Fruit fly (Drosophila melanogaster) whole organism, adult: ENCODE measurements around the gene CG14034.

Experiments used
- CG11617 ChIP-seq: fragments of 200-800 bp; sonication (Bioruptor generic); optimal IDR thresholded peaks from 2 replicates; lab custom pipeline; 2017; ENCODE audit warnings: mild to moderate bottlenecking, missing biosample characterization, missing genetic modification reagents, missing genetic modification characterization
- CG12768 ChIP-seq: fragments of 200-800 bp; sonication (Bioruptor generic); optimal IDR thresholded peaks from 2 replicates; lab custom pipeline; 2017; ENCODE audit warnings: missing biosample characterization, missing genetic modification characterization, mild to moderate bottlenecking, moderate library complexity, missing genetic modification reagents
- CG14711 ChIP-seq: fragments of 200-800 bp; sonication (Bioruptor generic); optimal IDR thresholded peaks from 2 replicates; lab custom pipeline; 2018; ENCODE audit warnings: missing biosample characterization, mild to moderate bottlenecking, missing genetic modification characterization, moderate library complexity
- CG1620 ChIP-seq: fragments of 200-800 bp; sonication (Bioruptor generic); optimal IDR thresholded peaks from 2 replicates; lab custom pipeline; 2016; ENCODE audit warnings: missing biosample characterization, missing genetic modification characterization
- CG33017 ChIP-seq: fragments of 200-800 bp; sonication (Bioruptor generic); optimal IDR thresholded peaks from 2 replicates; lab custom pipeline; 2018; ENCODE audit warnings: missing biosample characterization, mild to moderate bottlenecking, missing genetic modification characterization, moderate library complexity
- CG5204 ChIP-seq: fragments of 200-800 bp; sonication (Bioruptor generic); optimal IDR thresholded peaks from 2 replicates; lab custom pipeline; 2016; ENCODE audit warnings: missing biosample characterization, missing genetic modification characterization
- CG7045 ChIP-seq: fragments of 200-800 bp; sonication (Bioruptor generic); optimal IDR thresholded peaks from 2 replicates; lab custom pipeline; 2017; ENCODE audit warnings: missing biosample characterization, mild to moderate bottlenecking, missing genetic modification characterization
- CG7101 ChIP-seq: fragments of 200-800 bp; sonication (Bioruptor generic); optimal IDR thresholded peaks from 2 replicates; lab custom pipeline; 2018; ENCODE audit warnings: missing biosample characterization, mild to moderate bottlenecking, missing genetic modification characterization, moderate library complexity
- Clk ChIP-seq: fragments of 200-800 bp; sonication (Bioruptor generic); optimal IDR thresholded peaks from 2 replicates; lab custom pipeline; 2017; ENCODE audit warnings: missing biosample characterization, missing genetic modification characterization
- Crg-1 ChIP-seq: fragments of 200-800 bp; sonication (Bioruptor generic); optimal IDR thresholded peaks from 2 replicates; lab custom pipeline; 2016; ENCODE audit warnings: missing biosample characterization, missing genetic modification characterization
- Hr96 ChIP-seq: fragments of 200-800 bp; sonication (Bioruptor generic); optimal IDR thresholded peaks from 2 replicates; lab custom pipeline; 2016; ENCODE audit warnings: missing biosample characterization, missing genetic modification characterization
- Mnt ChIP-seq: fragments of 200-800 bp; sonication (Bioruptor generic); optimal IDR thresholded peaks from 2 replicates; lab custom pipeline; 2016; ENCODE audit warnings: missing biosample characterization, mild to moderate bottlenecking, missing genetic modification characterization
- bab1 ChIP-seq: fragments of 200-800 bp; sonication (Bioruptor generic); optimal IDR thresholded peaks from 3 replicates; lab custom pipeline; 2019; ENCODE audit warnings: missing biosample characterization, mild to moderate bottlenecking, missing genetic modification characterization, moderate library complexity
- cic ChIP-seq: fragments of 200-800 bp; sonication (Bioruptor generic); optimal IDR thresholded peaks from 2 replicates; lab custom pipeline; 2017; ENCODE audit warnings: missing biosample characterization, mild to moderate bottlenecking, missing genetic modification characterization, moderate library complexity
- cnc ChIP-seq, 2 experiments: fragments of >200 bp; optimal IDR thresholded peaks; 2 replicates each; lab custom pipeline; 2017
- kay ChIP-seq: fragments of 200-800 bp; sonication (Bioruptor generic); peaks from one replicate; lab custom pipeline; 2016; ENCODE audit warnings: missing biosample characterization, missing genetic modification characterization, borderline replicate concordance
- ovo ChIP-seq: fragments of 200-800 bp; sonication (Bioruptor generic); optimal IDR thresholded peaks from 2 replicates; lab custom pipeline; 2016; ENCODE audit warnings: missing biosample characterization, missing genetic modification characterization
- pad ChIP-seq: fragments of 200-800 bp; sonication (Bioruptor generic); optimal IDR thresholded peaks from 3 replicates; lab custom pipeline; 2017; ENCODE audit warnings: missing biosample characterization, missing genetic modification characterization, mild to moderate bottlenecking, moderate library complexity, missing genetic modification reagents
- tj ChIP-seq: fragments of 200-800 bp; sonication (Bioruptor generic); optimal IDR thresholded peaks from 3 replicates; lab custom pipeline; 2017; ENCODE audit warnings: missing biosample characterization, mild to moderate bottlenecking, missing genetic modification characterization, moderate library complexity
- toe ChIP-seq: fragments of 200-800 bp; sonication (Bioruptor generic); optimal IDR thresholded peaks from 2 replicates; lab custom pipeline; 2016; ENCODE audit warnings: missing biosample characterization, missing genetic modification characterization

Gene CG14034

dm6 chr2L:5236346-5236809 is 20.0 kb upstream of the CG14034 start:
- no peak for TF ChIP-seq cic
- no peak for TF ChIP-seq bab1 (GFP tag; lab: Kevin White, UChicago)
- TF ChIP-seq CG11617 (GFP tag; lab: Kevin White, UChicago): no peak
- TF ChIP-seq Crg-1 (GFP tag; lab: Kevin White, UChicago): no peak
- TF ChIP-seq pad: no peak
- no peak for TF ChIP-seq CG7045 (GFP tag; lab: Kevin White, UChicago)
- TF ChIP-seq Clk: no peak
- TF ChIP-seq tj (GFP tag; lab: Kevin White, UChicago): no peak
- TF ChIP-seq Hr96 (GFP tag; lab: Kevin White, UChicago): no peak
- TF ChIP-seq ovo: no peak
- TF ChIP-seq CG5204 (GFP tag; lab: Kevin White, UChicago): no peak
- TF ChIP-seq CG12768: no peak

DNA sequence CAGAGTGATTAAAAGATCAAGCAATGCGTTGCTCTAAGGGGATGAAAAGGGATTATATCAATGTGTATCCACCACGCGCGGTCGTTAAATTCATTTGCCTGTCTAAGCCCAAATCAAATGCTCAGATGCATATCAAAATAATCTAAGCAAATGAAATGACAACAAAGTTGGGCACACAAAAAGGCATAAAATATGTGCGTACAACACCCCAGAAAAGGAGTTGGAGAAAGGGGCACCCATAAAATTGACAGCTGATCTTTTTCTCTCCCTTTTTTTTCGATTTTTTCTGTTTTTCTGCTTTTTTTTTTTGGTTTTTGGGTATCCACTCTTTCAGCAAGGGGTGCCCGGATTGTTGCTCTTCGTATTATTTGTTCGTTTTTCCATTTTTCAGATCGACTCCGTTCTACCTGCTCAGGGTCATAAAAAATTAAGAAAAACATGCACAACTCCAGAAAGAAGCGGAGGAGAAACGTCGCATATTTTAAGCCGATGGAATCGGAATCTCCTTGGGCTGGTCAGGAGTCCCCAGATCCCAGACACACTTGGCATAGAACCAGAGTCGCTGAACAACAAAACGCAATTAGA is 18.5 kb upstream of the CG14034 start:
- TF ChIP-seq Mnt (GFP tag; lab: Kevin White, UChicago) (no peak), cnc (optimal IDR thresholded peaks at IDR 0.05; lab: Kevin White, UChicago) (no peak), CG33017 (tag; lab: Kevin White, UChicago) (no peak), tj (GFP tag; lab: Kevin White, UChicago) (no peak), CG12768 (no peak), CG1620 (no peak)

- TF ChIP-seq Crg-1 (GFP tag; lab: Kevin White, UChicago): peak; percentile 2
- TF ChIP-seq cic: peak; percentile 87
- TF ChIP-seq kay (GFP tag; lab: Kevin White, UChicago): peak; percentile 84
- no peak for TF ChIP-seq CG14711
- TF ChIP-seq Clk: peak; percentile 33
- TF ChIP-seq Mnt (GFP tag; lab: Kevin White, UChicago): peak; percentile 64
- TF ChIP-seq CG7101: no peak
- TF ChIP-seq bab1 (GFP tag; lab: Kevin White, UChicago): no peak
- no peak for TF ChIP-seq CG11617 (GFP tag; lab: Kevin White, UChicago)
- no peak for TF ChIP-seq CG7045 (GFP tag; lab: Kevin White, UChicago)
- no peak for TF ChIP-seq ovo
- TF ChIP-seq Hr96 (GFP tag; lab: Kevin White, UChicago): no peak
- peak; percentile 32 for TF ChIP-seq CG12768
- peak; percentile 28 for TF ChIP-seq CG33017 (tag; lab: Kevin White, UChicago)
- no peak for TF ChIP-seq cnc (optimal IDR thresholded peaks at IDR 0.05; lab: Kevin White, UChicago)
- no peak for TF ChIP-seq CG5204 (GFP tag; lab: Kevin White, UChicago)
- TF ChIP-seq pad: no peak
- TF ChIP-seq toe (GFP tag; lab: Kevin White, UChicago): no peak
- peak; percentile 96 for TF ChIP-seq tj (GFP tag; lab: Kevin White, UChicago)
- TF ChIP-seq CG1620: no peak
Measured at dm6 chr2L:5232967-5233909, 16.9 kb upstream of the CG14034 start.

DNA sequence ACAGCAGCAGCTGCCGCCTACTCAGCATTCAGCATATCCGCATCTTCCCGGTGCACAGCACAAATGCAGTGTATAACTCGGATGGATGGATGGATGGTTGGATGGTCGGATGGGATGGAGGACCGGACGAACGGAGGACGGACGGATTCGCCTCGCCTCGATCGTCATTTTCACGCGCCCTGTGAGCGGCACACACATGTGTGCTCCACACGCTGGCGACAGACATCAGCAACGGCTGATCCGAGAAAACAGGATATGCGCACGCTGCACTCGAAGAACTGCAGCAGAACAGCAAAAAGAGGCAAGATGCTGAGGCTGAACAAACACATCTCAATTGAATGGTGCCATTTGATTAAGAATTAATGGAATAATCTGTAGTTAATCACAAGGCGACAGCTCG is 15.8 kb upstream of the CG14034 start:
- no peak for TF ChIP-seq ovo
- TF ChIP-seq CG14711: no peak
- no peak for TF ChIP-seq tj (GFP tag; lab: Kevin White, UChicago)

DNA sequence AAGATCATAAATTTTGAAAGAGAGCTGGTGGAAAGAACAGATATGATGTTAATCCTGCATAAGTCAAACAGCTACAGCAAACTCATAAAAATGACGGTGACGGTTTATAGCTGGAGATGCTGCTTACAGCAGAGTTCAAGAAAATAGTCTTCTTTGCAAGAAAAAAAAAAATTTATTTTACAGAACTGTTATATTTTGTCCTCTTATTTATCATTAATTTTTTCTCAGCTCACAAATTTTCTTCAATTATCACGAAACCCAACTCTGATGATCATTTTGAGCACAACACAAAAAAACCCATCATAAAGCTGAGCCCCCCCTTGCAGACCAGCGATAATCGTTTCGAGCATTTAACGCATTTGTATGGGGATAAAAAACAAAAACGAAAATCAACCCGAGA is 15.1 kb upstream of the CG14034 start:
- TF ChIP-seq toe (GFP tag; lab: Kevin White, UChicago) (no peak), Clk (no peak)

DNA sequence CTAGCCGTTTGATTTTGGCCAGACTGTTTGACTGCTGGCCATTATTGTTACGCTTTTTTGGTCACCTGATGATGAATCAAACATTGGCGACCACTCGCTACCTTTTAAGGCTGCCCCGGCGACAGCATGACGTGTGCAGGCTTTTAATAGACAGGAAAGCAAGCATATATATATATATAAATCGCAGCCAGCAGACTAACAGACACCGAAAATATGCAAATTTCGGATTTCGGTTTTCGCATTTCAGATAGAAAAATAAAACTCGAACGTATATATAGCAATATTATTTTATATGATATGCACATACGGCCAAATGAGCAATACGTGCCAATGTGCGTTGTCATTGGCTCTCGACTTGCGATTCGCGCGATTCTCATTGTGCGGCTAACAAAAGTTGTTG is 14.4 kb upstream of the CG14034 start:
- TF ChIP-seq CG5204 (GFP tag; lab: Kevin White, UChicago): no peak
- peak in 1 of 2 experiments; percentile 12 for TF ChIP-seq cnc (optimal IDR thresholded peaks at IDR 0.05; lab: Kevin White, UChicago)

DNA sequence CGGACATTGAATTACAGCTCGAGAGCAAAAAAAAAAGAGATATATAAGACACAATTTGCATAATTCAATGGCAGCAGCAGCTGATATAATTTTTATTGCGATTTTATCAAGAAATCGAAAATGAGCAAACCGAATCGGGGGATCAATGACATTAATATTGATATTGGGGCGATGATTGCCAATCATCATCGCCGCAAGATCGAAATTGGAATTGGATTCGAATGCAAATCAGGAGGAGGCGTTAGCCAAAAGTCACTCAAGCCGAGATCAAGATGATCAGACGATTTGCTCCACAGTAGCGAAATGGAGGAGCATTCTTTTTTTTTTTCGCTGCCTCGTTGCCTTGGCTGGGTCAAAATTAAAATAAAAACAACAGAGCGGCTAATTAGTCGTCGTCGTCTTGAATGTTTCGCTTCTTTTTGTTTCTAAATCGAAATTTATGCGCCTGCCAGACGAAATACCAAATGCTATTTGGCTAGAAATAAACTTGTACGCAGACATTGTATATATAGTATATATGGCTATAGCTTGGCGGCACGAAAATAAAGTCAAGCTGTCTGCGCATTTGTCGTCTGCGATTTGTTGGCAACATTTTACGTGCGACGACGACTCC is 13.5 kb upstream of the CG14034 start:
- TF ChIP-seq kay (GFP tag; lab: Kevin White, UChicago) (no peak), CG1620 (no peak), CG7045 (GFP tag; lab: Kevin White, UChicago) (no peak)
